Worm (Caenorhabditis elegans) whole organism, young adult: ENCODE results near the gene C55A6.7.

Source experiments
- F22D6.2 ChIP-seq: sonication (generic microtip); optimal IDR thresholded peaks from 2 replicates; lab custom pipeline; 2016; ENCODE audit warnings: mild to moderate bottlenecking, missing genetic modification characterization, missing compliant biosample characterization
- F52B5.7 ChIP-seq: sonication (generic microtip); optimal IDR thresholded peaks from 2 replicates; lab custom pipeline; 2016; ENCODE audit warnings: mild to moderate bottlenecking, missing genetic modification characterization, missing compliant biosample characterization
- Y95B8A.8 ChIP-seq: fragments of 200-800 bp; sonication (Bioruptor generic); IDR thresholded peaks from 2 replicates; pipeline ENCODE4 v1.3.6; 2022; ENCODE audit warnings: missing genetic modification reagents, missing genetic modification characterization, missing compliant biosample characterization
- atf-7 ChIP-seq: sonication (generic microtip); optimal IDR thresholded peaks from 2 replicates; lab custom pipeline; 2017; ENCODE audit warnings: mild to moderate bottlenecking, missing genetic modification characterization, missing compliant biosample characterization
- dpl-1 ChIP-seq: fragments of 150-350 bp; optimal IDR thresholded peaks from 2 replicates; lab custom pipeline; 2014; ENCODE audit warnings: missing biosample characterization, missing genetic modification reagents, missing genetic modification characterization
- madf-8 ChIP-seq: fragments of 200-800 bp; sonication (Bioruptor generic); conservative IDR thresholded peaks from 2 replicates; pipeline ENCODE4 v1.3.6; 2022; ENCODE audit warnings: missing genetic modification reagents, missing genetic modification characterization, missing compliant biosample characterization
- nfya-1 ChIP-seq: sonication (generic microtip); optimal IDR thresholded peaks from 2 replicates; lab custom pipeline; 2017; ENCODE audit warnings: antibody characterized with exemption, missing compliant biosample characterization, missing genetic modification characterization, borderline replicate concordance; ENCODE audit not compliant: insufficient read depth
- nhr-179 ChIP-seq: sonication (generic microtip); optimal IDR thresholded peaks from 2 replicates; lab custom pipeline; 2016; ENCODE audit warnings: mild to moderate bottlenecking, missing genetic modification characterization, missing compliant biosample characterization
- nhr-27 ChIP-seq: fragments of 200-800 bp; sonication (Bioruptor generic); optimal IDR thresholded peaks from 2 replicates; lab custom pipeline; 2018; ENCODE audit warnings: mild to moderate bottlenecking, missing genetic modification characterization, moderate library complexity, missing compliant biosample characterization
- snpc-1.3 ChIP-seq: sonication (generic microtip); optimal IDR thresholded peaks from 2 replicates; lab custom pipeline; 2017; ENCODE audit warnings: missing genetic modification characterization, mild to moderate bottlenecking, missing compliant biosample characterization, antibody characterized with exemption, moderate library complexity, missing genotype, missing genetic modification reagents; ENCODE audit not compliant: insufficient read depth
- unc-62 ChIP-seq: fragments of 150-350 bp; optimal IDR thresholded peaks from 2 replicates; lab custom pipeline; 2014; ENCODE audit warnings: missing biosample characterization, missing genetic modification reagents, missing genetic modification characterization

DNA sequence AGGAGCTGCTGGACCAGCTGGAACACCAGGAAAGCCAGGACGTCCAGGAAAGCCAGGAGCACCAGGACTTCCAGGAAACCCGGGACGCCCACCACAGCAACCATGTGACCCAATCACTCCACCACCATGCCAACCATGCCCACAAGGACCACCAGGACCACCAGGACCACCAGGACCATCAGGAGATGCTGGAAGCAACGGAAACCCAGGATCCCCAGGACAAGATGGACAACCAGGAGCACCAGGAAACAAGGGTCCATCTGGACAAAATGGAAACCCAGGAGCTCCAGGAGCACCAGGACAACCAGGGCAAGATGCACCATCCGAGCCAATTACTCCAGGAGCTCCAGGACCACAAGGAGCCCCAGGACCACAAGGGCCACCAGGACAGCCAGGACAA, 35.9 kb downstream of the C55A6.7 start:
- TF ChIP-seq F22D6.2 (no peak), nhr-27 (tag; lab: Kevin White, UChicago) (no peak), F52B5.7 (tag; lab: Kevin White, UChicago) (no peak), nfya-1 (tag; lab: Kevin White, UChicago) (no peak), Y95B8A.8 (no peak), madf-8 (GFP tag; lab: Robert Waterston, UW) (no peak), unc-62 (GFP tag; lab: Kevin White, UChicago) (no peak), dpl-1 (GFP tag; lab: Kevin White, UChicago) (no peak), nhr-179 (tag; lab: Kevin White, UChicago) (no peak), snpc-1.3 (no peak), atf-7 (tag; lab: Kevin White, UChicago) (no peak)
